Worm (Caenorhabditis elegans) whole organism, midembryonic: ENCODE data around the gene srd-48.

Experiments
- cog-1 ChIP-seq: sonication (generic microtip); optimal IDR thresholded peaks from 2 replicates; lab custom pipeline; 2016; ENCODE audit warnings: missing genetic modification characterization, missing compliant biosample characterization
- med-1 ChIP-seq: sonication (generic microtip); optimal IDR thresholded peaks from 2 replicates; lab custom pipeline; 2017; ENCODE audit warnings: missing genetic modification characterization, mild to moderate bottlenecking, missing compliant biosample characterization, antibody characterized with exemption, missing genetic modification reagents; ENCODE audit not compliant: insufficient read depth
- ztf-23 ChIP-seq: fragments of 200-800 bp; sonication (Bioruptor generic); IDR thresholded peaks from 2 replicates; pipeline ENCODE4 v1.3.6; 2022; ENCODE audit warnings: missing genetic modification reagents, missing genetic modification characterization, missing compliant biosample characterization
- ztf-29 ChIP-seq: fragments of 200-800 bp; sonication (Bioruptor generic); IDR thresholded peaks from 2 replicates; pipeline ENCODE4 v1.3.6; 2022; ENCODE audit warnings: missing genetic modification reagents, missing genetic modification characterization, missing compliant biosample characterization

ce11 chrX:12364804-12365203, 28.9 kb downstream of the srd-48 start, which contains the start of gene F19H6.5:
- TF ChIP-seq cog-1 (tag; lab: Kevin White, UChicago), result no peak
- TF ChIP-seq med-1 (GFP tag; lab: Kevin White, UChicago), result no peak
- no peak for TF ChIP-seq ztf-23
- no peak for TF ChIP-seq ztf-29
